Worm (Caenorhabditis elegans) whole organism, young adult: ENCODE measurements around the gene C30H6.9.

ENCODE experiments used
- K12H6.12 ChIP-seq: fragments of 200-800 bp; sonication (Bioruptor generic); optimal IDR thresholded peaks from 2 replicates; lab custom pipeline; 2018; ENCODE audit warnings: mild to moderate bottlenecking, missing genetic modification characterization, missing compliant biosample characterization
- Y79H2A.3 ChIP-seq: fragments of 200-800 bp; sonication (Bioruptor generic); conservative IDR thresholded peaks from 2 replicates; pipeline ENCODE4 v1.3.6; 2022; ENCODE audit warnings: missing genetic modification reagents, missing genetic modification characterization, missing compliant biosample characterization
- ama-1 ChIP-seq, 3 experiments: fragments of 150-350 bp in 1 of 3; sonication (generic microtip) in 2 of 3; optimal IDR thresholded peaks; 2 replicates each; lab custom pipeline; 2014 to 2018; ENCODE audit warnings: missing biosample characterization in 2 of 3, missing genetic modification characterization in 2 of 3, missing genetic modification reagents in 2 of 3
- aptf-3 ChIP-seq: fragments of 200-800 bp; sonication (Bioruptor generic); IDR thresholded peaks from 2 replicates; pipeline ENCODE4 v1.3.6; 2022; ENCODE audit warnings: missing genetic modification characterization, missing compliant biosample characterization
- ets-4 ChIP-seq: fragments of 200-800 bp; sonication (Bioruptor generic); optimal IDR thresholded peaks from 2 replicates; lab custom pipeline; 2018; ENCODE audit warnings: mild to moderate bottlenecking, missing genetic modification characterization, missing compliant biosample characterization
- unc-130 ChIP-seq: sonication (generic microtip); optimal IDR thresholded peaks from 2 replicates; lab custom pipeline; 2016; ENCODE audit warnings: missing genetic modification reagents, missing genetic modification characterization, missing compliant biosample characterization

- TF ChIP-seq Y79H2A.3 (GFP tag; lab: Robert Waterston, UW) (no peak), ama-1 (optimal IDR thresholded peaks at IDR 0.05; lab: Kevin White, UChicago) (no peak), ama-1 (GFP tag; optimal IDR thresholded peaks at IDR 0.05; lab: Kevin White, UChicago) (no peak), aptf-3 (GFP tag; lab: Robert Waterston, UW) (no peak), K12H6.12 (tag; lab: Kevin White, UChicago) (no peak), ets-4 (no peak), unc-130 (no peak)
These were observed 33.3 kb downstream of the C30H6.9 start, which contains the start of the genes clec-197 and clec-198 for ce11 chrIV:17346599-17347218.
